Worm (Caenorhabditis elegans): ENCODE data around the gene nhr-54.

nhr-54 gene

ce11 chrV:16467840-16468239 lies 37.9 kb downstream of the nhr-54 start, which contains the start of gene sru-44:
Gene sru-44, minus strand, starts transcription at chrV:16467940.
- TF ChIP-seq hpl-2 (GFP tag; optimal IDR thresholded peaks at IDR 0.05) (no peak), blmp-1 (tag; optimal IDR thresholded peaks at IDR 0.05) (no peak), rnt-1 (tag; optimal IDR thresholded peaks at IDR 0.05) (no peak), mep-1 (tag; optimal IDR thresholded peaks at IDR 0.05) (no peak), skn-1 (tag; optimal IDR thresholded peaks at IDR 0.05) (no peak), fkh-8 (tag; optimal IDR thresholded peaks at IDR 0.05) (no peak), nhr-47 (tag; optimal IDR thresholded peaks at IDR 0.05) (no peak), ces-1 (GFP tag; optimal IDR thresholded peaks at IDR 0.05) (no peak), Y116A8C.19 (tag; optimal IDR thresholded peaks at IDR 0.05; ENCODE audit: borderline replicate concordance) (no peak), ets-5 (GFP tag; IDR thresholded peaks at IDR 0.05) (no peak), lsy-2 (tag; optimal IDR thresholded peaks at IDR 0.05) (no peak), snpc-4 (tag; optimal IDR thresholded peaks at IDR 0.05) (no peak), pag-3 (tag; optimal IDR thresholded peaks at IDR 0.05; ENCODE audit: borderline replicate concordance, insufficient read depth) (no peak), nhr-12 (tag; optimal IDR thresholded peaks at IDR 0.05) (no peak), unc-62 (GFP tag; optimal IDR thresholded peaks at IDR 0.05) (no peak), unc-98 (GFP tag; IDR thresholded peaks at IDR 0.05) (no peak), zag-1 (tag; optimal IDR thresholded peaks at IDR 0.05) (no peak), nhr-77 (tag; optimal IDR thresholded peaks at IDR 0.05) (no peak), isw-1 (GFP tag; IDR thresholded peaks at IDR 0.05) (no peak), F16B12.6 (tag; optimal IDR thresholded peaks at IDR 0.05) (no peak)

DNA sequence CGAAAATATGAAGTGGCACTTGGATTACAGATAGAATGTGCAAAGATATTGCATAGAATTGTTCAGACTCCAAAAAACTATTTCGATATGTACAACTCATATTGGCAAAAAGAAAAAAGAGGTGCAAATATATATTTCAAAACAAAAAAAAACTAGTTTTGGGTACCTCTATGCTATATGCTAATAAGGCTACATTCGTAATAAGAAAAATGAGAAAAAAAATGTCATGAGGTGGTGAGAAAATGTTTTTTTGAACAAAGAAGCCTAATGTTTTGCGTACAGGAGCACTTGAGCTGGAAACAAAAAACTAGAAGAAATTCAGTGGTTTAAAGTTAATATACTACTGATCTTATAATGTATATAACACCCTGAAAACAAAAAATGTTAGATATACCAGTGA lies 44.9 kb downstream of the nhr-54 start, which contains the start of gene srh-142:
Gene srh-142 (minus strand): TSS at position 101 of the 400 bp plus-strand sequence.
- TF ChIP-seq F16B12.6 (tag; optimal IDR thresholded peaks at IDR 0.05) (no peak), fkh-4 (tag; optimal IDR thresholded peaks at IDR 0.05; ENCODE audit: borderline replicate concordance) (no peak), mep-1 (tag; optimal IDR thresholded peaks at IDR 0.05) (no peak), C16A3.4 (tag; optimal IDR thresholded peaks at IDR 0.05) (no peak), zip-4 (GFP tag; optimal IDR thresholded peaks at IDR 0.05) (no peak), fkh-10 (GFP tag; optimal IDR thresholded peaks at IDR 0.05) (no peak), skn-1 (tag; optimal IDR thresholded peaks at IDR 0.05) (no peak), lin-14 (GFP tag; optimal IDR thresholded peaks at IDR 0.05) (no peak), pqm-1 (tag; optimal IDR thresholded peaks at IDR 0.05) (no peak), nhr-47 (tag; optimal IDR thresholded peaks at IDR 0.05) (no peak), mef-2 (tag; optimal IDR thresholded peaks at IDR 0.05) (no peak), mdl-1 (tag; optimal IDR thresholded peaks at IDR 0.05) (no peak), efl-3 (GFP tag; optimal IDR thresholded peaks at IDR 0.05) (no peak), efl-1 (optimal IDR thresholded peaks at IDR 0.05) (no peak), efl-1 (GFP tag; optimal IDR thresholded peaks at IDR 0.05 in 1 of 2) (no peak), ets-5 (GFP tag; IDR thresholded peaks at IDR 0.05) (no peak), C04F5.9 (tag; optimal IDR thresholded peaks at IDR 0.05) (no peak), lin-13 (GFP tag; optimal IDR thresholded peaks at IDR 0.05) (no peak)

DNA sequence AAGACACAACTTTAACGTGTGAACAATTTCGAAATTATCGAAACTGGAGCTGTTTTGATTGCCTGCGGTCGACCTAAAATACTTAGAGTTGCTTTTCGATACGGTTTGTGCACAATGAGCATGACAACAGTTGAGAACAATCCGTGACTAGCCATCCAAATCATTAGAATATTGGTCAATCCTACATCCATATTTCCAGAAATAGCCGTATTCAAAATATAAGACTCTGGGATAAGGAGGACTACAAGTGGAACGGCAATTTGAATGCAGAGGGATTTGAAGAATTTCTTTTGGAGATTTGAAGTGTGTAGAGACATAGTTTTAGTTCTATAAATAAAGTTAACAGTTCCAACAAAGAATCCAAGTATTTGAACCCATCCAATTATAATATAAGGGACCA lies 46.4 kb downstream of the nhr-54 start:
- no peak for TF ChIP-seq nhr-47 (tag; optimal IDR thresholded peaks at IDR 0.05)
- no peak for TF ChIP-seq egl-13 (tag; optimal IDR thresholded peaks at IDR 0.05)
- TF ChIP-seq ceh-88 (GFP tag; IDR thresholded peaks at IDR 0.05): no peak
- TF ChIP-seq sptf-1 (tag; optimal IDR thresholded peaks at IDR 0.05): no peak
- no peak for TF ChIP-seq nhr-20 (tag; optimal IDR thresholded peaks at IDR 0.05)
- TF ChIP-seq ztf-11 (tag; optimal IDR thresholded peaks at IDR 0.05): no peak
- no peak for TF ChIP-seq unc-86 (tag; optimal IDR thresholded peaks at IDR 0.05)
- TF ChIP-seq mdl-1 (tag; optimal IDR thresholded peaks at IDR 0.05): no peak
- no peak for TF ChIP-seq pqm-1 (tag; optimal IDR thresholded peaks at IDR 0.05)
- no peak for TF ChIP-seq nhr-85 (tag)
- TF ChIP-seq ceh-82 (tag; optimal IDR thresholded peaks at IDR 0.05): no peak
